Worm (Caenorhabditis elegans) whole organism, midembryonic: ENCODE data around the gene K11E4.1.
A peak's percentile ranks its signal among the peaks of the same experiment; 100 is the strongest.

ENCODE experiments used
- T22C8.4 ChIP-seq: fragments of 200-800 bp; sonication (Bioruptor generic); IDR thresholded peaks from 2 replicates; pipeline ENCODE4 v1.3.6; 2022; ENCODE audit warnings: missing genetic modification characterization, missing compliant biosample characterization
- cog-1 ChIP-seq: sonication (generic microtip); optimal IDR thresholded peaks from 2 replicates; lab custom pipeline; 2016; ENCODE audit warnings: missing genetic modification characterization, missing compliant biosample characterization
- flt-1 ChIP-seq: fragments of 200-800 bp; sonication (Bioruptor generic); IDR thresholded peaks from 2 replicates; pipeline ENCODE4 v1.3.6; 2022; ENCODE audit warnings: missing genetic modification characterization, missing compliant biosample characterization
- klf-2 ChIP-seq: fragments of 200-800 bp; sonication (Bioruptor generic); conservative IDR thresholded peaks from 2 replicates; pipeline ENCODE4 v1.3.6; 2022; ENCODE audit warnings: missing genetic modification reagents, missing genetic modification characterization, missing compliant biosample characterization
- med-1 ChIP-seq: sonication (generic microtip); optimal IDR thresholded peaks from 2 replicates; lab custom pipeline; 2017; ENCODE audit warnings: missing genetic modification characterization, mild to moderate bottlenecking, missing compliant biosample characterization, antibody characterized with exemption, missing genetic modification reagents; ENCODE audit not compliant: insufficient read depth
- ref-1 ChIP-seq: fragments of 200-800 bp; sonication (Bioruptor generic); conservative IDR thresholded peaks from 2 replicates; pipeline ENCODE4 v1.3.6; 2022; ENCODE audit warnings: missing genetic modification reagents, missing genetic modification characterization, missing compliant biosample characterization
- tab-1 ChIP-seq: fragments of 200-800 bp; sonication (Bioruptor generic); IDR thresholded peaks from 2 replicates; pipeline ENCODE4 v1.3.6; 2022; ENCODE audit warnings: missing genetic modification characterization, missing compliant biosample characterization
- ztf-23 ChIP-seq: fragments of 200-800 bp; sonication (Bioruptor generic); IDR thresholded peaks from 2 replicates; pipeline ENCODE4 v1.3.6; 2022; ENCODE audit warnings: missing genetic modification reagents, missing genetic modification characterization, missing compliant biosample characterization
- ztf-29 ChIP-seq: fragments of 200-800 bp; sonication (Bioruptor generic); IDR thresholded peaks from 2 replicates; pipeline ENCODE4 v1.3.6; 2022; ENCODE audit warnings: missing genetic modification reagents, missing genetic modification characterization, missing compliant biosample characterization

K11E4.1 gene

ce11 chrX:13729724-13730123 lies 15.8 kb downstream of the K11E4.1 start:
- TF ChIP-seq klf-2 (no peak), tab-1 (GFP tag; lab: Robert Waterston, UW) (no peak), ref-1 (no peak), cog-1 (tag; lab: Kevin White, UChicago) (no peak), flt-1 (GFP tag; lab: Robert Waterston, UW) (no peak), ztf-23 (no peak), ztf-29 (no peak), med-1 (no peak), T22C8.4 (GFP tag; lab: Robert Waterston, UW) (no peak)

DNA sequence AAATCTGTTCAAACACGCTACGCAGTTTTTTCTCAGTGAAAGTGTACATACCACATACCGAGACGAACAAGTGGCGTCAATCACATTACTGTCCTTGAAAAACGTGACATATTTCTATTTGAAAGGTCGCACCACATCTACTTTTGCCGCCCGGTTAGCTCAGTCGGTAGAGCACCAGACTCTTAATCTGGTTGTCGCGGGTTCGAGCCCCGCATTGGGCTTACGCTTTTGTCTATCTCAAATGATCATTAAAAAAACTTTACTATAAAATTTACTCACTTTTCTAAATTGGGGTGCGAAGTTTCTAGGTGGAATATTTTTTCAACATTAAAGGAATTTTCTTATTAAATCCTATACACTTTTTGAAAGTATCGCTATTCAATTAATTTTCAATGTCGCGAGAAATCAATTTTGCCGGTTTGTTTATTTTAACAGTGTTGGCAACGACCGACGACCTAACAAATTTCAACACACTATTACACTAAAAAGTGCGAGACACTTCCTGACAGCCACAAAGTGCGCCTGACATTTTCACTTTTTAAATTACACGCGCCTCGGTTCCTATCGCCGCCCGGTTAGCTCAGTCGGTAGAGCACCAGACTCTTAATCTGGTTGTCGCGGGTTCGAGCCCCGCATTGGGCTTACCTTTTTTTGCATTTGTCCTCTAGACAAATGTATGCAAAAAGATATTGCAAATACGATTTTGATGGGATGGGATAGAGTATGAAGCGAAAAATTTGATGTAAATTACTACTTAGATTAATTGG lies 16.4 kb downstream of the K11E4.1 start:
- TF ChIP-seq ztf-23 (peak; percentile 75), ref-1 (peak; percentile 65), T22C8.4 (GFP tag; lab: Robert Waterston, UW) (0 out of 2 replicates have a peak, but pooled peaks have one; percentile 13), tab-1 (GFP tag; lab: Robert Waterston, UW) (peak; percentile 68; the same call in 1 of the 2 replicates), med-1 (no peak), klf-2 (no peak), ztf-29 (0 out of 2 replicates have a peak, but pooled peaks have one; percentile 27), flt-1 (GFP tag; lab: Robert Waterston, UW) (no peak)

ce11 chrX:13736679-13737078 lies 22.7 kb downstream of the K11E4.1 start:
- TF ChIP-seq flt-1 (GFP tag; lab: Robert Waterston, UW) (no peak), ztf-23 (no peak), klf-2 (no peak), T22C8.4 (GFP tag; lab: Robert Waterston, UW) (no peak), ref-1 (no peak), med-1 (no peak), ztf-29 (no peak), cog-1 (tag; lab: Kevin White, UChicago) (no peak), tab-1 (GFP tag; lab: Robert Waterston, UW) (no peak)

DNA sequence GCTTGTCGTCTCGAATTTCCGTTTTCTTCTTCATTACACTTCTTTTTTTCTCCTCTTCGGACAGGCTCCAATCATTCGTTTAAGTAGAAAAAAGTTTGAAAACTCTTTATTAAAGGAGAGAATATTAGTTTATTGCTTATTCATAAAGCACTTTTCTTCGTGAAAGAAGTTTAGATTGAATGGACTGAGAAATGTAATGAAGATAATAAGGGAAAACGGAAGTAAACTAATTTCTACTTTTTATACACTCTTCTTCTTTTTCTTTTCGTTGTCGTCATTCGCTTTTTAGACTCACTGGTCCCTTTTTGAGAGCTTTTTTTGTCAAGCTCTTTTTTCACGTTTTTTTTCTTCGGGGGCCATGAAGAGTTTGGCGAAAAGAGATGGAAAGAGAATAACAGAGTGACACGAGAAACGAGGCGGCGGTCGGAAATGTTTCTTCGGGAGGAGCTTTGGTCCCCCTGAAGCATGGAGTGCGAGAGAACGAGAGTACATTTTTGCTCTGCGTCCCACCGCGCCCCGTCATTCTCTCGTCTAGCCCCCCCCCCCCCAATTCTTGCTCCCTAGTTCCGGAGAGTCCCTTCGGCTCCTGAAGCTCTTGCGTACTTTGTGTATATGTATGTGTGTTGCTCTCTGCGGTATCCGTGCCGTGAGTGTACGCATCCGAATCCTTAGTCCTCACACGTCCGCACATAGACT lies 25.3 kb downstream of the K11E4.1 start:
- TF ChIP-seq tab-1 (GFP tag; lab: Robert Waterston, UW) (no peak), ztf-29 (no peak), klf-2 (no peak), cog-1 (tag; lab: Kevin White, UChicago) (no peak), ref-1 (no peak), T22C8.4 (GFP tag; lab: Robert Waterston, UW) (no peak), ztf-23 (no peak), med-1 (no peak), flt-1 (GFP tag; lab: Robert Waterston, UW) (no peak)

ce11 chrX:13743371-13743770 lies 29.4 kb downstream of the K11E4.1 start:
- TF ChIP-seq med-1 (no peak), klf-2 (no peak), flt-1 (GFP tag; lab: Robert Waterston, UW) (no peak), ztf-29 (no peak), tab-1 (GFP tag; lab: Robert Waterston, UW) (no peak), cog-1 (tag; lab: Kevin White, UChicago) (no peak), ztf-23 (no peak), ref-1 (no peak), T22C8.4 (GFP tag; lab: Robert Waterston, UW) (no peak)

ce11 chrX:13744543-13745113 lies 30.7 kb downstream of the K11E4.1 start:
- TF ChIP-seq ztf-29 (no peak), T22C8.4 (GFP tag; lab: Robert Waterston, UW) (no peak), cog-1 (tag; lab: Kevin White, UChicago) (no peak), flt-1 (GFP tag; lab: Robert Waterston, UW) (no peak), tab-1 (GFP tag; lab: Robert Waterston, UW) (no peak), ref-1 (no peak), ztf-23 (no peak), klf-2 (no peak), med-1 (no peak)

DNA sequence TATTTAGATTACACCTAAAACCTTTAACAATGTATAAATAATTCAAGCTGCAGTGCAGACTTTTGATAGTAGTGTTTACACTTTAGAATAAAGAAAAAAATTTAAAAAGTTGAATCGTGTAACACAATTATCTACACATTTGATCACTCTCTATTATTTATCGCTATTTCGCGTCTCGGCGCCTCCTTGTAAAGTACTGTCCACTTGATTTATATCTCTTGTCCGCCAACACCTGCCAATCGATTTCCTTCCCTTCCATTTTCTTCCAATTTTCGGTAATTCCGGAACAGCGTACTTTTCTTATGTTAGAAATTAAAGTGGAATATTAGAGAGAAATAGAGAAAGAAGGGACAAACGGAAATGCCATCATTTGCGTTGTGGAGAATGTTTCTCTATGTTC lies 31.6 kb downstream of the K11E4.1 start:
- TF ChIP-seq ref-1 (no peak), klf-2 (no peak), T22C8.4 (GFP tag; lab: Robert Waterston, UW) (no peak), tab-1 (GFP tag; lab: Robert Waterston, UW) (no peak), cog-1 (tag; lab: Kevin White, UChicago) (no peak), ztf-29 (no peak), med-1 (no peak), ztf-23 (no peak), flt-1 (GFP tag; lab: Robert Waterston, UW) (no peak)

- TF ChIP-seq flt-1 (GFP tag; lab: Robert Waterston, UW) (no peak), ref-1 (no peak), tab-1 (GFP tag; lab: Robert Waterston, UW) (no peak), cog-1 (tag; lab: Kevin White, UChicago) (no peak), klf-2 (no peak), ztf-23 (no peak), ztf-29 (no peak), T22C8.4 (GFP tag; lab: Robert Waterston, UW) (no peak), med-1 (no peak)
Observed at ce11 chrX:13746231-13746630, 32.3 kb downstream of the K11E4.1 start.

DNA sequence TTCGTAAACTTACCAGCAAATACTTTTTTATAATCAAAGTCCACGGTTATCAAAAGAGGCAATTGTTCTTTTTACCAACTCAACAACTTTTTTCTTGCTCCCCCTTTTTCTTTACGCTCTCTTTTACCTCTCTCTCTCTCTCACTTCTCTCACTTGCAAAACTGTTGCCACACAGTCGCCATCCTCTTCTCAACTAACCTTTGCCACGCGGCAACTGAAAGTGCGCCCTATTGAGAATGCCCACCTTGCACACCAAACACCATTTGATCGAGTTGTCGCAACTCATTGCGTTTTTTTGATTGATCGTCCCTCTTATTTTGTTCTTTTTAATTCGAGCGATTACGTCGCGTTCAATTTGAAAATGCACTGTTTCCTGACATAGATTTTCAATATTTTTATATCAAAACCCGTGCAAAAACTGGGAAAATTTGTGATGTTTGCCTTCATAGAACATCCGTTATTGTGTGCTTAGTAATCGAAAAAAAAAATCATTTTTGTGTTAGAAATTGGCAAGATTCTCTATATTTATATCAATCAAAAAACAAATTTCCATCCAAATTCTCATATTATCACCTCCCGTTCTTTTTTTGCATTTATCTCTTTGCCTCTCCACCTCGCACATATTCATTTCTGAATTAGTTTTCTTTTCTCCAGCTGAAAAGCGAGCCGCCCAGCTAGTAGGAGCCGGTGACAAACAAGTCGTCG lies 32.9 kb downstream of the K11E4.1 start, which contains the start of gene nhr-71:
Gene nhr-71 (plus strand): TSS at position 655 of the 705 bp plus-strand sequence.
- no peak for TF ChIP-seq ztf-29
- TF ChIP-seq cog-1 (tag; lab: Kevin White, UChicago): no peak
